Fruit fly (Drosophila melanogaster): ENCODE data around the gene Polr2J.
A peak's percentile ranks its signal among the peaks of the same experiment; 100 is the strongest.

Gene Polr2J

DNA sequence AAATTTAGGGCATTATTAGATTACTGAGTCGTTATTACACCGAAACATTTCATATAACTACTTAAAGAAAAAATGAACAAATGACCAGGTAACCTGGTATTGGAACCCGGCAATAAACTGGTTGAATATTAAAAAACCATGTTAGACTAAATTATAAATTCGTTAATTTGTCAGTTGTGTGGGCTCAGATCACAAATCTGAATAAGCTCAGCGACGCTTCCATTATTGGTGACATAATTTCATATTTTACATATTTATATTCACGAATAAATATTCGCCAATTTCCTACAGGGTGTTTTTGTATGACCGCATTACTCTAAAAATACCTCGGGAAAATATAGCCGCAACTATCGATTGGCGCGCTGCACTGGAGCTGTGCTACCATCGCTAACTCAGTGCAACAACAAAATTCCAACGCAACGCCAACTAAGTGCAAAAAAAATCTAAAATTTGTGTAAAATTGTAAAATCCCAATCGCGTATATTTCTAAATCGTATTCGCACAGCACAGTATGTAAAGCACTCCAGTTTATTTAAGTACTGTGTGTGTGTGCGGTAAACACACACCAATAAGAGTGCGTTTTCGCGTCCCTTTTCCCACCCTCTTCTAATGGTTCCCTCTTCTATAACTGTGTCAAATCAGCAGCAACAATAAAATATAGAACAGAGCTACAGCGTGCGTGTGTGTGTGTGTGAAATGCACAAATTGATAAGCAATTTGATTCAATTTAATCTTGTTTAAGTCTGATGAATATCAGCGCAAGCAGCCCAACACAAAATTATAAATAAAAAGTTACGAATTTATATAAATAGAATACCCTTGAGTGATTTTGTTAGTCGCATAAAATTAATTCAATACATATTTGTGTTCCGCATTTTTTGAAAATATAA lies 25.6 kb downstream of the Polr2J start, which contains the start of gene CLIP-190 (continued):
- TF ChIP-seq ap (GFP tag; IDR thresholded peaks at IDR 0.05), result no peak
- TF ChIP-seq CG1602 (GFP tag; optimal IDR thresholded peaks at IDR 0.05), result no peak
- TF ChIP-seq gsb-n (tag; optimal IDR thresholded peaks at IDR 0.05), result no peak
- TF ChIP-seq run (tag; optimal IDR thresholded peaks at IDR 0.05), result no peak
- TF ChIP-seq tna (GFP tag; IDR thresholded peaks at IDR 0.05; ENCODE audit: partially characterized antibody), result peak; percentile 12
- TF ChIP-seq CG4617 (GFP tag; optimal IDR thresholded peaks at IDR 0.05; ENCODE audit: borderline replicate concordance), result peak; percentile 71
- TF ChIP-seq luna (GFP tag; optimal IDR thresholded peaks at IDR 0.05), result no peak
- TF ChIP-seq CG3281 (GFP tag; optimal IDR thresholded peaks at IDR 0.05), result no peak
- no peak for TF ChIP-seq CG31441 (GFP tag; IDR thresholded peaks at IDR 0.05)
- TF ChIP-seq Bgb (GFP tag; IDR thresholded peaks at IDR 0.05; ENCODE audit: partially characterized antibody), result peak; percentile 81
- peak; percentile 44; the same call in 1 of the 4 replicates for TF ChIP-seq Gug (GFP tag; IDR thresholded peaks at IDR 0.05)
- TF ChIP-seq CG17912 (GFP tag; optimal IDR thresholded peaks at IDR 0.05), result no peak
- no peak for TF ChIP-seq CG12744 (GFP tag; optimal IDR thresholded peaks at IDR 0.05)
- no peak for TF ChIP-seq Side (GFP tag; optimal IDR thresholded peaks at IDR 0.05)
- TF ChIP-seq sim (GFP tag; IDR thresholded peaks at IDR 0.05), result no peak

- peak; percentile 39 for TF ChIP-seq CG8924 (tag; optimal IDR thresholded peaks at IDR 0.05)
- 0 out of 3 replicates have a peak, but pooled peaks have one; percentile 42 for TF ChIP-seq H15 (GFP tag; IDR thresholded peaks at IDR 0.05)
- TF ChIP-seq ash1 (GFP tag; optimal IDR thresholded peaks at IDR 0.05), result peak; percentile 47
- TF ChIP-seq wdn (GFP tag; IDR thresholded peaks at IDR 0.05), result no peak
- no peak for TF ChIP-seq ftz-f1 (GFP tag; optimal IDR thresholded peaks at IDR 0.05)
- peak; percentile 56 for TF ChIP-seq nom (GFP tag; optimal IDR thresholded peaks at IDR 0.05)
- TF ChIP-seq CG32772 (GFP tag; IDR thresholded peaks at IDR 0.05), result no peak
- TF ChIP-seq scrt (GFP tag; optimal IDR thresholded peaks at IDR 0.05), result peak; percentile 55
- TF ChIP-seq gsb-n (tag; optimal IDR thresholded peaks at IDR 0.05), result peak; percentile 39
- peak; percentile 35 for TF ChIP-seq CG2712 (tag; optimal IDR thresholded peaks at IDR 0.05)
- TF ChIP-seq stc (GFP tag; IDR thresholded peaks at IDR 0.05), result no peak
- TF ChIP-seq MESR4 (GFP tag; optimal IDR thresholded peaks at IDR 0.05), result peak; percentile 55
- no peak for TF ChIP-seq h (optimal IDR thresholded peaks at IDR 0.05)
- TF ChIP-seq CG31224 (GFP tag; IDR thresholded peaks at IDR 0.05), result no peak
- peak; percentile 60 for TF ChIP-seq inv (GFP tag; IDR thresholded peaks at IDR 0.05; ENCODE audit: partially characterized antibody)
- TF ChIP-seq MTF-1 (GFP tag; optimal IDR thresholded peaks at IDR 0.05; ENCODE audit: borderline replicate concordance), result peak; percentile 55
- TF ChIP-seq pros (GFP tag; optimal IDR thresholded peaks at IDR 0.05), result peak; percentile 83
- TF ChIP-seq fd64A (GFP tag; optimal IDR thresholded peaks at IDR 0.05), result no peak
- no peak for TF ChIP-seq CG11560 (tag; IDR thresholded peaks at IDR 0.05)
- TF ChIP-seq CG14014 (GFP tag; IDR thresholded peaks at IDR 0.05), result peak; percentile 47; the same call in 1 of the 2 replicates
- TF ChIP-seq lbe (GFP tag; optimal IDR thresholded peaks at IDR 0.05), result no peak
- no peak for TF ChIP-seq CG43689 (GFP tag; IDR thresholded peaks at IDR 0.05)
- no peak for TF ChIP-seq maf-S (GFP tag; optimal IDR thresholded peaks at IDR 0.05)
- peak; percentile 71 for TF ChIP-seq HLH4C (GFP tag; IDR thresholded peaks at IDR 0.05; ENCODE audit: partially characterized antibody)
- no peak for TF ChIP-seq Dek (tag; optimal IDR thresholded peaks at IDR 0.05)
- TF ChIP-seq CG34376 (GFP tag; optimal IDR thresholded peaks at IDR 0.05), result peak; percentile 36
- TF ChIP-seq nau (GFP tag; optimal IDR thresholded peaks at IDR 0.05), result peak; percentile 8
- TF ChIP-seq repo (GFP tag; optimal IDR thresholded peaks at IDR 0.05), result peak; percentile 14
- no peak for TF ChIP-seq sc (optimal IDR thresholded peaks at IDR 0.05)
- no peak for TF ChIP-seq sc (GFP tag; optimal IDR thresholded peaks at IDR 0.05)
- 0 out of 2 replicates have a peak, but pooled peaks have one; percentile 5 for TF ChIP-seq HLH3B (GFP tag; IDR thresholded peaks at IDR 0.05)
- peak; percentile 44 for TF ChIP-seq nerfin-1 (tag; optimal IDR thresholded peaks at IDR 0.05)
- peak; percentile 14 for TF ChIP-seq NC2β (GFP tag; optimal IDR thresholded peaks at IDR 0.05)
Measured at dm6 chr2L:17383588-17384308, 26.5 kb downstream of the Polr2J start, which contains the start of gene Lrch. Gene Lrch, minus strand, starts transcription at chr2L:17384115.
